Fruit fly (Drosophila melanogaster): ENCODE measurements around the gene Cht5.

DNA sequence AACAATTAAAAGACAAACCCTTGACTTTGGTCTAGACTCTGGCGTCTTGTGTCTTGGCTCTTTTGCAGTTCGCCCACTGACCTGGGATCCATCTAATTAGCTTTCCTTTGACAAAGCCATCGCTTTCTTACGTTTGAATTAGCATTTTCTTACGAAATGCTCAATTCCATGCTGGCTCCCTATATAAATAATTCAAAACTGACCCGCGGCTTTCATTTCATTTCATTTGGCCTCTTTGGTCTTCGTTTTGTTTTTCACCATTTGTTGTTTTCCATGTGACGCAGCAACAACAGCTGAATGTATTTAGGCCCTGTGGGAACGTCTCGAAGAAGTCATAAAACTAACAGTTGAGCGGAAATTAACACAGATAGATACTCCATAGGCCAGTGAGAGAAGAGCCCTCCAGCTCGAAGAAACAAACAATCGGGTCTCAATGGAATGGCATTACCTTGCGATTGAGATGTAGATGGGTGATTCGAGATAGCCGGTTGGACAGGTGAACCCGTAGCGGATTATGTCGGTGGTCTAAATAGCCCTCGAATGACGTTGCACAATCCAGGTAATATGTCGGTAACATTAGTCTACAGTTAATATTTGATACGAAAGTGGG is 43.2 kb upstream of the Cht5 start:
- TF ChIP-seq CG8478 (optimal IDR thresholded peaks at IDR 0.05) (no peak), Dll (optimal IDR thresholded peaks at IDR 0.05) (no peak), usp (GFP tag; optimal IDR thresholded peaks at IDR 0.05) (no peak), psq (optimal IDR thresholded peaks at IDR 0.05) (no peak), EcR (GFP tag; optimal IDR thresholded peaks at IDR 0.05) (no peak), pan (optimal IDR thresholded peaks at IDR 0.05) (no peak)

Measured in whole organism.